Worm (Caenorhabditis elegans) whole organism, young adult: Measurements from ENCODE around the gene F46B3.7.

Experiments used
- C06A6.2 ChIP-seq: fragments of 200-800 bp; sonication (Bioruptor generic); conservative IDR thresholded peaks from 2 replicates; pipeline ENCODE4 v1.3.6; 2022; ENCODE audit warnings: missing genetic modification characterization, missing compliant biosample characterization
- F10E7.11 ChIP-seq: sonication (generic microtip); optimal IDR thresholded peaks from 2 replicates; lab custom pipeline; 2017; ENCODE audit warnings: mild to moderate bottlenecking, missing genetic modification characterization, moderate library complexity, missing compliant biosample characterization
- F49E8.2 ChIP-seq: sonication (generic microtip); optimal IDR thresholded peaks from 3 replicates; lab custom pipeline; 2017; ENCODE audit warnings: missing genetic modification characterization, mild to moderate bottlenecking, missing compliant biosample characterization, antibody characterized with exemption, moderate library complexity; ENCODE audit not compliant: insufficient read depth
- F52B5.7 ChIP-seq: sonication (generic microtip); optimal IDR thresholded peaks from 2 replicates; lab custom pipeline; 2016; ENCODE audit warnings: mild to moderate bottlenecking, missing genetic modification characterization, missing compliant biosample characterization
- K12H6.12 ChIP-seq: fragments of 200-800 bp; sonication (Bioruptor generic); optimal IDR thresholded peaks from 2 replicates; lab custom pipeline; 2018; ENCODE audit warnings: mild to moderate bottlenecking, missing genetic modification characterization, missing compliant biosample characterization
- Y53F4B.3 ChIP-seq: fragments of 200-800 bp; sonication (Bioruptor generic); IDR thresholded peaks from 2 replicates; pipeline ENCODE4 v1.3.6; 2022; ENCODE audit warnings: missing genetic modification reagents, missing genetic modification characterization, missing compliant biosample characterization
- atf-7 ChIP-seq: sonication (generic microtip); optimal IDR thresholded peaks from 2 replicates; lab custom pipeline; 2017; ENCODE audit warnings: mild to moderate bottlenecking, missing genetic modification characterization, missing compliant biosample characterization
- athp-1 ChIP-seq: sonication (generic microtip); optimal IDR thresholded peaks from 2 replicates; lab custom pipeline; 2017; ENCODE audit warnings: mild to moderate bottlenecking, missing genetic modification characterization, missing compliant biosample characterization
- attf-3 ChIP-seq: fragments of 200-800 bp; sonication (Bioruptor generic); conservative IDR thresholded peaks from 2 replicates; pipeline ENCODE4 v1.3.6; 2022; ENCODE audit warnings: missing genetic modification reagents, missing genetic modification characterization, missing compliant biosample characterization
- cebp-1 ChIP-seq, 2 experiments: fragments of 200-800 bp in 1 of 2; sonication (Bioruptor generic) in 1 of 2; sonication (generic microtip) in 1 of 2; IDR thresholded peaks in 1 of 2; optimal IDR thresholded peaks in 1 of 2; 2 replicates each; pipeline versions ENCODE4 v1.3.6 to Lab custom; 2017 to 2022; ENCODE audit warnings: missing compliant biosample characterization in 2 of 2, missing genetic modification characterization in 2 of 2, mild to moderate bottlenecking in 1 of 2, missing genetic modification reagents in 1 of 2, moderate library complexity in 1 of 2
- ceh-100 ChIP-seq: fragments of 200-800 bp; sonication (Bioruptor generic); IDR thresholded peaks from 2 replicates; pipeline ENCODE4 v1.3.6; 2022; ENCODE audit warnings: missing genetic modification reagents, missing genetic modification characterization, missing compliant biosample characterization
- ceh-27 ChIP-seq: fragments of 200-800 bp; sonication (Bioruptor generic); optimal IDR thresholded peaks from 2 replicates; lab custom pipeline; 2018; ENCODE audit warnings: mild to moderate bottlenecking, missing genetic modification characterization, moderate library complexity, missing compliant biosample characterization
- ceh-40 ChIP-seq: fragments of 200-800 bp; sonication (Bioruptor generic); IDR thresholded peaks from 2 replicates; pipeline ENCODE4 v1.3.6; 2022; ENCODE audit warnings: missing genetic modification characterization, missing compliant biosample characterization
- ceh-91 ChIP-seq: fragments of 200-800 bp; sonication (Bioruptor generic); IDR thresholded peaks from 2 replicates; pipeline ENCODE4 v1.3.6; 2022; ENCODE audit warnings: missing genetic modification reagents, missing genetic modification characterization, missing compliant biosample characterization
- dpl-1 ChIP-seq: fragments of 150-350 bp; optimal IDR thresholded peaks from 2 replicates; lab custom pipeline; 2014; ENCODE audit warnings: missing biosample characterization, missing genetic modification reagents, missing genetic modification characterization
- efl-1 ChIP-seq: fragments of 150-350 bp; optimal IDR thresholded peaks from 2 replicates; lab custom pipeline; 2014; ENCODE audit warnings: missing biosample characterization, missing genetic modification reagents, missing genetic modification characterization
- egl-18 ChIP-seq: fragments of 200-800 bp; sonication (Bioruptor generic); IDR thresholded peaks from 2 replicates; pipeline ENCODE4 v1.3.6; 2022; ENCODE audit warnings: missing genetic modification reagents, missing genetic modification characterization, missing compliant biosample characterization
- egrh-3 ChIP-seq: fragments of 200-800 bp; sonication (Bioruptor generic); IDR thresholded peaks from 2 replicates; pipeline ENCODE4 v1.3.6; 2022; ENCODE audit warnings: missing genetic modification reagents, missing genetic modification characterization, missing compliant biosample characterization
- gei-17 ChIP-seq: fragments of 200-800 bp; sonication (Bioruptor generic); optimal IDR thresholded peaks from 2 replicates; lab custom pipeline; 2018; ENCODE audit warnings: mild to moderate bottlenecking, missing genetic modification characterization, missing compliant biosample characterization
- hmg-1.2 ChIP-seq: fragments of 200-800 bp; sonication (Bioruptor generic); IDR thresholded peaks from 2 replicates; pipeline ENCODE4 v1.3.6; 2022; ENCODE audit warnings: missing genetic modification reagents, missing genetic modification characterization, missing compliant biosample characterization
- let-607 ChIP-seq, 2 experiments: fragments of 200-800 bp in 1 of 2; sonication (Bioruptor generic) in 1 of 2; sonication (generic microtip) in 1 of 2; optimal IDR thresholded peaks; 2 replicates each; lab custom pipeline; 2016 to 2018; ENCODE audit warnings: mild to moderate bottlenecking in 2 of 2, missing compliant biosample characterization in 2 of 2, missing genetic modification characterization in 2 of 2, moderate library complexity in 2 of 2, missing genotype in 1 of 2
- lin-26 ChIP-seq: fragments of 200-800 bp; sonication (Bioruptor generic); IDR thresholded peaks from 2 replicates; pipeline ENCODE4 v1.3.6; 2022; ENCODE audit warnings: missing genetic modification reagents, missing genetic modification characterization, missing compliant biosample characterization
- lin-54 ChIP-seq: fragments of 200-800 bp; sonication (Bioruptor generic); optimal IDR thresholded peaks from 2 replicates; lab custom pipeline; 2018; ENCODE audit warnings: mild to moderate bottlenecking, missing genetic modification characterization, missing compliant biosample characterization
- lsl-1 ChIP-seq: fragments of 200-800 bp; sonication (Bioruptor generic); optimal IDR thresholded peaks from 2 replicates; lab custom pipeline; 2018; ENCODE audit warnings: mild to moderate bottlenecking, missing genetic modification characterization, moderate library complexity, missing compliant biosample characterization
- lsy-27 ChIP-seq: sonication (generic microtip); optimal IDR thresholded peaks from 2 replicates; lab custom pipeline; 2017; ENCODE audit warnings: missing genetic modification characterization, mild to moderate bottlenecking, missing compliant biosample characterization, antibody characterized with exemption, missing genotype, borderline replicate concordance; ENCODE audit not compliant: insufficient read depth
- madf-8 ChIP-seq: fragments of 200-800 bp; sonication (Bioruptor generic); conservative IDR thresholded peaks from 2 replicates; pipeline ENCODE4 v1.3.6; 2022; ENCODE audit warnings: missing genetic modification reagents, missing genetic modification characterization, missing compliant biosample characterization
- mel-28 ChIP-seq: sonication (generic microtip); optimal IDR thresholded peaks from 2 replicates; lab custom pipeline; 2016; ENCODE audit warnings: borderline replicate concordance, mild to moderate bottlenecking, missing genetic modification characterization, missing compliant biosample characterization
- mes-4 ChIP-seq: sonication (generic microtip); optimal IDR thresholded peaks from 2 replicates; lab custom pipeline; 2016; ENCODE audit warnings: missing genotype, missing genetic modification characterization, missing compliant biosample characterization
- mxl-1 ChIP-seq: sonication (generic microtip); optimal IDR thresholded peaks from 2 replicates; lab custom pipeline; 2016; ENCODE audit warnings: missing genetic modification characterization, missing compliant biosample characterization
- nhr-80 ChIP-seq: sonication (generic microtip); optimal IDR thresholded peaks from 2 replicates; lab custom pipeline; 2016; ENCODE audit warnings: missing genetic modification characterization, missing compliant biosample characterization
- rcor-1 ChIP-seq: fragments of 200-800 bp; sonication (Bioruptor generic); IDR thresholded peaks from 2 replicates; pipeline ENCODE4 v1.3.6; 2022; ENCODE audit warnings: missing genetic modification reagents, missing genetic modification characterization, missing compliant biosample characterization
- rec-8 ChIP-seq, 2 experiments: sonication (generic microtip); optimal IDR thresholded peaks; 2 replicates each; lab custom pipeline; 2016; ENCODE audit warnings: mild to moderate bottlenecking in 2 of 2, missing genetic modification characterization in 2 of 2, missing genetic modification reagents in 2 of 2, missing genotype in 2 of 2, missing biosample characterization in 1 of 2, missing compliant biosample characterization in 1 of 2, moderate library complexity in 1 of 2
- sea-2 ChIP-seq: fragments of 200-800 bp; sonication (Bioruptor generic); IDR thresholded peaks from 2 replicates; pipeline ENCODE4 v1.3.6; 2022; ENCODE audit warnings: missing genetic modification characterization, missing compliant biosample characterization
- snpc-3.4 ChIP-seq: sonication (generic microtip); optimal IDR thresholded peaks from 2 replicates; lab custom pipeline; 2017; ENCODE audit warnings: missing genetic modification characterization, mild to moderate bottlenecking, missing compliant biosample characterization, antibody characterized with exemption, moderate library complexity, missing genotype, missing genetic modification reagents
- snpc-4 ChIP-seq, 5 experiments: fragments of 150-350 bp in 1 of 5; sonication (generic microtip) in 4 of 5; optimal IDR thresholded peaks; 2 replicates each; lab custom pipeline; 2014 to 2018; ENCODE audit warnings: missing genetic modification characterization in 5 of 5, missing biosample characterization in 3 of 5, antibody characterized with exemption in 2 of 5, mild to moderate bottlenecking in 2 of 5, missing compliant biosample characterization in 2 of 5, missing genotype in 2 of 5, moderate library complexity in 2 of 5, missing genetic modification reagents in 1 of 5
- tbp1 ChIP-seq: fragments of 200-800 bp; sonication (Bioruptor generic); optimal IDR thresholded peaks from 2 replicates; lab custom pipeline; 2018; ENCODE audit warnings: mild to moderate bottlenecking, missing genetic modification characterization, missing compliant biosample characterization
- tbx-9 ChIP-seq: sonication (generic microtip); optimal IDR thresholded peaks from 2 replicates; lab custom pipeline; 2016; ENCODE audit warnings: borderline replicate concordance, missing genetic modification characterization, inconsistent platforms, missing compliant biosample characterization
- tlf-1 ChIP-seq: fragments of 200-800 bp; sonication (Bioruptor generic); optimal IDR thresholded peaks from 2 replicates; lab custom pipeline; 2018; ENCODE audit warnings: mild to moderate bottlenecking, missing genetic modification characterization, missing compliant biosample characterization
- unc-130 ChIP-seq: sonication (generic microtip); optimal IDR thresholded peaks from 2 replicates; lab custom pipeline; 2016; ENCODE audit warnings: missing genetic modification reagents, missing genetic modification characterization, missing compliant biosample characterization
- unc-62 ChIP-seq: fragments of 150-350 bp; optimal IDR thresholded peaks from 2 replicates; lab custom pipeline; 2014; ENCODE audit warnings: missing biosample characterization, missing genetic modification reagents, missing genetic modification characterization
- ztf-18 ChIP-seq: sonication (generic microtip); optimal IDR thresholded peaks from 2 replicates; lab custom pipeline; 2016; ENCODE audit warnings: missing genotype, mild to moderate bottlenecking, missing genetic modification characterization, missing compliant biosample characterization
- ztf-25 ChIP-seq: fragments of 200-800 bp; sonication (Bioruptor generic); IDR thresholded peaks from 2 replicates; pipeline ENCODE4 v1.3.6; 2022; ENCODE audit warnings: missing genetic modification reagents, missing genetic modification characterization, missing compliant biosample characterization
- ztf-26 ChIP-seq: sonication (generic microtip); optimal IDR thresholded peaks from 2 replicates; lab custom pipeline; 2017; ENCODE audit warnings: missing genetic modification characterization, missing compliant biosample characterization

Gene F46B3.7

DNA sequence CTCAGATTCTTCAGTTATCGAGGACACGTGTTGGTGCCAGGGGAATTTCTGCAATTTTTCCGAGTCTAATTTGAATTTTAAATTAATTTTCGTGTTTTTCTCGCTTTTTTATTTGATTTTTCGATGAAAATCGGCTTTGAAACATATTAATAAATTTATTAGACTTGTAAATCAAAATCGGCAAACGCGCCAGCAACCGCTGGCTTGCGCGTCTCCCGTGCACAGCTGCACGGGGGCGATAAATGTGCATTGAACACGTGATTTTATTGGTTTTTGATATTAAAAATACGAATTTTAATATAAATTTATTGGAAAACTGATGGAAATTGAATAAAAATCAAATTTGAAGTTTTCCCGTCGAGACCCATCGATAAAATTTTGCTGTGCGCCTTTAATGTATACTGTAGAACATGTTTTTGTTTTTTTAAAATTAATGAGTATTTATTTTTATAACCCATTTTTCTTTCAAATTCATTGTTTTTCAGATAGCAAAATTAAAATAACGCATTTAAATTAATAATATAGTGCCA lies 38.0 kb downstream of the F46B3.7 start, which contains the start of gene F26F2.7 (continued):
- TF ChIP-seq gei-17 (GFP tag; lab: Kevin White, UChicago) (peak; percentile 41), F10E7.11 (tag; lab: Kevin White, UChicago) (peak; percentile 30), lsl-1 (peak; percentile 94), hmg-1.2 (GFP tag; lab: Robert Waterston, UW) (peak; percentile 71), attf-3 (GFP tag; lab: Robert Waterston, UW) (peak; percentile 58), rcor-1 (peak; percentile 89), ceh-100 (no peak), tlf-1 (GFP tag; lab: Kevin White, UChicago) (peak; percentile 92), ztf-26 (tag; lab: Kevin White, UChicago) (peak; percentile 76), snpc-3.4 (tag; lab: Kevin White, UChicago) (peak; percentile 50), F52B5.7 (tag; lab: Kevin White, UChicago) (no peak), efl-1 (peak; percentile 57), ztf-18 (tag; lab: Kevin White, UChicago) (peak; percentile 99), nhr-80 (tag; lab: Kevin White, UChicago) (peak; percentile 80), lsy-27 (no peak), madf-8 (GFP tag; lab: Robert Waterston, UW) (peak; percentile 99), unc-62 (no peak), C06A6.2 (GFP tag; lab: Robert Waterston, UW) (peak; percentile 64), snpc-4 (GFP tag; optimal IDR thresholded peaks at IDR 0.05; lab: Kevin White, UChicago) (no peak), snpc-4 (tag; optimal IDR thresholded peaks at IDR 0.05; lab: Kevin White, UChicago) (peak in 3 of 4 experiments; percentile 26 to 85 (median 79)), ceh-27 (GFP tag; lab: Kevin White, UChicago) (no peak), ztf-25 (GFP tag; lab: Robert Waterston, UW) (no peak), egl-18 (GFP tag; lab: Robert Waterston, UW) (no peak), lin-26 (no peak), sea-2 (GFP tag; lab: Robert Waterston, UW) (no peak), tbp1 (GFP tag; lab: Kevin White, UChicago) (peak; percentile 72), ceh-40 (GFP tag; lab: Robert Waterston, UW) (no peak), mxl-1 (tag; lab: Kevin White, UChicago) (peak; percentile 9), mel-28 (tag; lab: Kevin White, UChicago) (no peak), athp-1 (peak; percentile 85), unc-130 (GFP tag; lab: Kevin White, UChicago) (peak; percentile 65), cebp-1 (GFP tag; IDR thresholded peaks at IDR 0.05; lab: Robert Waterston, UW) (0 out of 2 replicates have a peak, but pooled peaks have one; percentile 37), cebp-1 (tag; optimal IDR thresholded peaks at IDR 0.05; lab: Kevin White, UChicago) (peak; percentile 89), Y53F4B.3 (no peak), egrh-3 (GFP tag; lab: Robert Waterston, UW) (peak; percentile 58; the same call in 1 of the 2 replicates), K12H6.12 (tag; lab: Kevin White, UChicago) (peak; percentile 71)

DNA sequence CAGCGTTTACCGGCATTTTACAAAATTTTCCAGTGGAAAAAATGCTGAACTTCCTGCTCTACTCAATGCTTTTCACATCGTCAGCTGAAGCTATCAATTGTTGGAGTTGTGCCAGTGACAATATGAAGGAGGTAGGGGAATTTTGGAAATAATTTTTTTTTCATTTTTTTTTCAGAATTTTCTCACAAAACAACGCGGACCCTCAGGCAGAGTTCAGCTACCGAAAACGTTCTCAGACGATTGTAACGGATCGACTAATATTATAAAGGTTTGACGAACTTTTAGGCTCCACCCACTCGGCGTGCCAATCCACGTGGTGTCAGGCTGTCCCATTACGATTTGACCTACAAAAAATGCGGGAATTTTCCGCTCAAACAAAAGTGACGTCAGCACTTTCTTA lies 39.0 kb downstream of the F46B3.7 start, which contains the start of gene F26F2.8:
TSS of gene F26F2.8 (plus strand) at position 13 of the 400 bp plus-strand sequence.
- TF ChIP-seq rec-8 (tag; optimal IDR thresholded peaks at IDR 0.05; lab: Kevin White, UChicago) (no peak), atf-7 (tag; lab: Kevin White, UChicago) (no peak), lsy-27 (no peak), mes-4 (no peak), ceh-91 (GFP tag; lab: Robert Waterston, UW) (no peak), tbx-9 (no peak), F49E8.2 (tag; lab: Kevin White, UChicago) (no peak), lin-54 (GFP tag; lab: Kevin White, UChicago) (no peak), dpl-1 (GFP tag; lab: Kevin White, UChicago) (no peak), let-607 (tag; optimal IDR thresholded peaks at IDR 0.05; lab: Kevin White, UChicago) (no peak)
- TF ChIP-seq, all 124 proteins: peak for 0
